Worm (Caenorhabditis elegans) whole organism, L4 larva: ENCODE measurements around the gene rfc-4.
A peak's percentile ranks its signal among the peaks of the same experiment; 100 is the strongest.

Source experiments
- F44E2.7 ChIP-seq: fragments of 200-800 bp; sonication (Bioruptor generic); IDR thresholded peaks from 2 replicates; pipeline ENCODE4 v2.1.2; 2022; ENCODE audit warnings: missing genetic modification characterization, missing compliant biosample characterization
- F49E8.2 ChIP-seq: sonication (generic microtip); optimal IDR thresholded peaks from 2 replicates; lab custom pipeline; 2016; ENCODE audit warnings: missing compliant biosample characterization, mild to moderate bottlenecking, missing genetic modification characterization, borderline replicate concordance
- R02D3.7 ChIP-seq: fragments of 150-350 bp; sonication (generic microtip); optimal IDR thresholded peaks from 3 replicates; lab custom pipeline; 2014; ENCODE audit warnings: missing biosample characterization, missing genetic modification characterization
- T20F7.1 ChIP-seq: fragments of 200-800 bp; sonication (Bioruptor generic); optimal IDR thresholded peaks from 2 replicates; lab custom pipeline; 2018; ENCODE audit warnings: mild to moderate bottlenecking, missing genetic modification characterization, missing compliant biosample characterization
- Y48G9A.11 ChIP-seq: fragments of 200-800 bp; sonication (Bioruptor generic); IDR thresholded peaks from 2 replicates; pipeline ENCODE4 v1.3.6; 2022; ENCODE audit warnings: missing genetic modification reagents, missing genetic modification characterization, missing compliant biosample characterization
- Y5F2A.4 ChIP-seq: fragments of 200-800 bp; sonication (Bioruptor generic); optimal IDR thresholded peaks from 2 replicates; lab custom pipeline; 2018; ENCODE audit warnings: mild to moderate bottlenecking, missing genetic modification characterization, missing compliant biosample characterization
- ceh-44 ChIP-seq: fragments of 200-800 bp; sonication (Bioruptor generic); IDR thresholded peaks from 2 replicates; pipeline ENCODE4 v1.3.6; 2022; ENCODE audit warnings: missing genetic modification reagents, missing genetic modification characterization, missing compliant biosample characterization
- ceh-82 ChIP-seq: sonication (generic microtip); optimal IDR thresholded peaks from 2 replicates; lab custom pipeline; 2017; ENCODE audit warnings: missing biosample characterization, missing genetic modification characterization
- daf-16 ChIP-seq, 3 experiments: sonication (generic microtip); optimal IDR thresholded peaks; 2 replicates each; lab custom pipeline; 2016 to 2017; ENCODE audit warnings: missing genetic modification characterization in 3 of 3, missing genetic modification reagents in 3 of 3, mild to moderate bottlenecking in 2 of 3, missing compliant biosample characterization in 2 of 3, missing biosample characterization in 1 of 3, moderate library complexity in 1 of 3
- daf-19 ChIP-seq: fragments of 200-800 bp; sonication (Bioruptor generic); conservative IDR thresholded peaks from 2 replicates; pipeline ENCODE4 v1.3.6; 2022; ENCODE audit warnings: missing genetic modification characterization, missing compliant biosample characterization
- daf-8 ChIP-seq: fragments of 200-800 bp; sonication (Bioruptor generic); IDR thresholded peaks from 2 replicates; pipeline ENCODE4 v1.3.6; 2022; ENCODE audit warnings: missing genetic modification characterization, missing compliant biosample characterization
- dpl-1 ChIP-seq: fragments of 150-350 bp; optimal IDR thresholded peaks from 2 replicates; lab custom pipeline; 2014; ENCODE audit warnings: missing biosample characterization, missing genetic modification reagents, missing genetic modification characterization
- dve-1 ChIP-seq: sonication (generic microtip); optimal IDR thresholded peaks from 2 replicates; lab custom pipeline; 2017; ENCODE audit warnings: antibody characterized with exemption, mild to moderate bottlenecking, missing genetic modification characterization, missing compliant biosample characterization; ENCODE audit not compliant: insufficient read depth
- fos-1 ChIP-seq: fragments of 150-350 bp; optimal IDR thresholded peaks from 2 replicates; lab custom pipeline; 2014; ENCODE audit warnings: missing biosample characterization, missing genetic modification characterization
- hlh-11 ChIP-seq: fragments of 200-800 bp; sonication (Bioruptor generic); optimal IDR thresholded peaks from 2 replicates; lab custom pipeline; 2018; ENCODE audit warnings: mild to moderate bottlenecking, missing genetic modification characterization, missing compliant biosample characterization
- hlh-30 ChIP-seq: sonication (generic microtip); optimal IDR thresholded peaks from 2 replicates; lab custom pipeline; 2017; ENCODE audit warnings: antibody characterized with exemption, mild to moderate bottlenecking, missing genetic modification characterization, missing compliant biosample characterization; ENCODE audit not compliant: insufficient read depth
- hmg-1.1 ChIP-seq: fragments of 200-800 bp; sonication (Bioruptor generic); IDR thresholded peaks from 2 replicates; pipeline ENCODE4 v1.3.6; 2022; ENCODE audit warnings: missing genetic modification reagents, missing genetic modification characterization, missing compliant biosample characterization
- lin-15B ChIP-seq: fragments of 150-350 bp; sonication (generic microtip); optimal IDR thresholded peaks from 3 replicates; lab custom pipeline; 2014; ENCODE audit warnings: missing biosample characterization, missing genetic modification characterization
- lin-38 ChIP-seq: fragments of 200-800 bp; sonication (Bioruptor generic); IDR thresholded peaks from 2 replicates; pipeline ENCODE4 v1.3.6; 2022; ENCODE audit warnings: missing genetic modification reagents, missing genetic modification characterization, missing compliant biosample characterization
- lsy-2 ChIP-seq, 2 experiments: fragments of 150-350 bp in 1 of 2; sonication (generic microtip) in 1 of 2; optimal IDR thresholded peaks; 2 replicates each; lab custom pipeline; 2014 to 2017; ENCODE audit warnings: missing biosample characterization in 2 of 2, missing genetic modification characterization in 2 of 2
- madf-5 ChIP-seq, 2 experiments: fragments of 200-800 bp; sonication (Bioruptor generic); IDR thresholded peaks; 2 replicates each; pipeline ENCODE4 v1.3.6; 2022; ENCODE audit warnings: missing compliant biosample characterization in 2 of 2, missing genetic modification characterization in 2 of 2
- mep-1 ChIP-seq: fragments of 150-350 bp; sonication (generic microtip); optimal IDR thresholded peaks from 3 replicates; lab custom pipeline; 2014; ENCODE audit warnings: missing biosample characterization, missing genetic modification characterization
- mes-2 ChIP-seq: sonication (generic microtip); optimal IDR thresholded peaks from 2 replicates; lab custom pipeline; 2016; ENCODE audit warnings: missing genotype, mild to moderate bottlenecking, missing genetic modification characterization, missing compliant biosample characterization; ENCODE audit not compliant: poor library complexity, severe bottlenecking
- nhr-10 ChIP-seq: fragments of 150-350 bp; optimal IDR thresholded peaks from 2 replicates; lab custom pipeline; 2014; ENCODE audit warnings: missing biosample characterization, missing genetic modification characterization
- nhr-11 ChIP-seq: fragments of 150-350 bp; optimal IDR thresholded peaks from 2 replicates; lab custom pipeline; 2014; ENCODE audit warnings: missing biosample characterization, missing genetic modification characterization
- nhr-25 ChIP-seq: sonication (generic microtip); optimal IDR thresholded peaks from 2 replicates; lab custom pipeline; 2017; ENCODE audit warnings: missing genetic modification characterization, mild to moderate bottlenecking, missing compliant biosample characterization, antibody characterized with exemption, moderate library complexity, borderline replicate concordance; ENCODE audit not compliant: insufficient read depth
- nhr-28 ChIP-seq: fragments of 150-350 bp; optimal IDR thresholded peaks from 2 replicates; lab custom pipeline; 2014; ENCODE audit warnings: missing biosample characterization, missing genetic modification characterization
- nhr-6 ChIP-seq: fragments of 150-350 bp; optimal IDR thresholded peaks from 2 replicates; lab custom pipeline; 2014; ENCODE audit warnings: missing biosample characterization, missing genetic modification characterization
- php-3 ChIP-seq: fragments of 200-800 bp; sonication (Bioruptor generic); IDR thresholded peaks from 2 replicates; pipeline ENCODE4 v1.3.6; 2022; ENCODE audit warnings: missing genetic modification reagents, missing genetic modification characterization, missing compliant biosample characterization
- rbr-2 ChIP-seq: sonication (generic microtip); optimal IDR thresholded peaks from 2 replicates; lab custom pipeline; 2016; ENCODE audit warnings: missing genotype, missing genetic modification characterization, missing compliant biosample characterization
- spr-1 ChIP-seq: sonication (generic microtip); optimal IDR thresholded peaks from 2 replicates; lab custom pipeline; 2016; ENCODE audit warnings: mild to moderate bottlenecking, missing genetic modification characterization, missing compliant biosample characterization
- unc-62 ChIP-seq, 3 experiments: fragments of 150-350 bp in 1 of 3; sonication (generic microtip); optimal IDR thresholded peaks in 2 of 3; peaks in 1 of 3; 1 replicate in 1 of 3; 2 replicates in 2 of 3; lab custom pipeline; 2014 to 2017; ENCODE audit warnings: missing biosample characterization in 3 of 3, missing genetic modification characterization in 3 of 3, missing genetic modification reagents in 3 of 3, missing genotype in 1 of 3
- zfp-2 ChIP-seq: sonication (generic microtip); optimal IDR thresholded peaks from 2 replicates; lab custom pipeline; 2016; ENCODE audit warnings: mild to moderate bottlenecking, missing genetic modification characterization, missing compliant biosample characterization
- zfp-3 ChIP-seq: fragments of 200-800 bp; sonication (Bioruptor generic); conservative IDR thresholded peaks from 2 replicates; pipeline ENCODE4 v1.3.6; 2022; ENCODE audit warnings: missing genetic modification reagents, missing genetic modification characterization, missing compliant biosample characterization

rfc-4 gene

DNA sequence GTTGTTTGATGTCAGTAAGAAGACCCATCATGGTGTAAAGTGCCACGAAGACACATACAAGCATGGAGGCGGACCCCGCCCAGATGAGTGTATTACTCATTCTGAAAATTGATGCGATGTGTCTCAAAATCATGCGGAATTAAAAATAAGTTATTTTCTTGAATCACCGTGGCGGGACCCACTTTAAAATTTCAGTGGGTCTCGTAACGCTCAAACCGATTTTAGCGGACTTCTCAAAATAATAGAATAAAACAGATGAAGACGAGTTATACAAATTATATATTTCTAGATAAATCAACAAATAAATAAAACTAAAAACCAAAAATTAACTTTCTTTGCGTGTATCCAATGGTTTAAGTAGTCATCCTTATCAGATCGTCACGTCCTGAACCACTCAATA lies 48.4 kb downstream of the rfc-4 start, which contains the start of gene col-8:
TSS of gene col-8 (minus strand) at position 101 of the 400 bp plus-strand sequence.
- no peak for TF ChIP-seq zfp-2 (tag; lab: Kevin White, UChicago)
- no peak for TF ChIP-seq F44E2.7 (GFP tag; lab: Robert Waterston, UW)
- no peak for TF ChIP-seq hlh-30
- no peak for TF ChIP-seq zfp-3 (GFP tag; lab: Robert Waterston, UW)
- no peak for TF ChIP-seq nhr-6 (tag; lab: Kevin White, UChicago)
- TF ChIP-seq daf-8 (GFP tag; lab: Robert Waterston, UW), result no peak
- no peak for TF ChIP-seq lin-38
- TF ChIP-seq mes-2 (tag; lab: Kevin White, UChicago), result no peak
- no peak for TF ChIP-seq T20F7.1 (GFP tag; lab: Kevin White, UChicago)
- no peak for TF ChIP-seq nhr-11 (tag; lab: Kevin White, UChicago)
- no peak for TF ChIP-seq nhr-28 (tag; lab: Kevin White, UChicago)
- TF ChIP-seq Y5F2A.4 (GFP tag; lab: Kevin White, UChicago), result no peak
- TF ChIP-seq nhr-25 (tag; lab: Kevin White, UChicago), result no peak
- TF ChIP-seq lin-15B (tag; lab: Kevin White, UChicago), result no peak
- no peak for TF ChIP-seq daf-16 (GFP tag; optimal IDR thresholded peaks at IDR 0.05; lab: Kevin White, UChicago)
- no peak for TF ChIP-seq daf-16 (tag; optimal IDR thresholded peaks at IDR 0.05; lab: Kevin White, UChicago)
- TF ChIP-seq rbr-2 (tag; lab: Kevin White, UChicago), result no peak

DNA sequence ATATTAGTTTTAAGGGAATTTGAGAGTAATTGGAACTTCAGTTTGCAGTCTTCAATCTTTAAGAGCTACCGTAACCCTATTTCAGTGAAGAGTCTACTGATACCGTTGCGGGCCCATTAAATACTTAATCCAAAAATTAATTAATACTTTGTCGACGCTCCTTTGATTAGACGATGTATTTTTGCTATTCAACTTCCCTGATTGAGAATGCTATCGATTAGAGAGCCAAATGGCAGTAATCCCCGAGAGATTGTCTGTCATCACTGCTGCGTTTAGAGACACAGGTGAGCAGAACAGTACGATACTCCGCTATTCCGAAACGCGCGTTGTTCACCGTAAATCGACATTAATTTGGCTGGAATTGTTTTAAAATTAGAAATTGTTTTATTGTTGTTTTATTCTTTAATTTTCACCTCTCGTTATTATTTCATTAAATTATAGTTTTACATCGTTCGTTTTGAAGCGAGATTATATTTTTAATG lies 49.1 kb downstream of the rfc-4 start, which contains the start of gene rfl-1:
TSS of gene rfl-1 (plus strand) at position 51 of the 482 bp plus-strand sequence.
- TF ChIP-seq F49E8.2 (tag; lab: Kevin White, UChicago) (no peak), nhr-25 (tag; lab: Kevin White, UChicago) (no peak), T20F7.1 (GFP tag; lab: Kevin White, UChicago) (peak; percentile 97), php-3 (GFP tag; lab: Robert Waterston, UW) (no peak), spr-1 (tag; lab: Kevin White, UChicago) (no peak), madf-5 (GFP tag; IDR thresholded peaks at IDR 0.05; lab: Robert Waterston, UW) (no peak), R02D3.7 (tag; lab: Kevin White, UChicago) (peak; percentile 67), dpl-1 (peak; percentile 67), zfp-2 (tag; lab: Kevin White, UChicago) (no peak), mes-2 (tag; lab: Kevin White, UChicago) (peak; percentile 65), dve-1 (tag; lab: Kevin White, UChicago) (peak; percentile 40), ceh-44 (no peak), Y48G9A.11 (peak; percentile 98), lsy-2 (tag; optimal IDR thresholded peaks at IDR 0.05; lab: Kevin White, UChicago) (peak in 1 of 2 experiments; percentile 83), fos-1 (no peak), mep-1 (tag; lab: Kevin White, UChicago) (peak; percentile 19), hlh-11 (tag; lab: Kevin White, UChicago) (peak; percentile 2), unc-62 (GFP tag; optimal IDR thresholded peaks at IDR 0.05 in 1 of 2; lab: Kevin White, UChicago) (peak in 1 of 2 experiments; percentile 81), unc-62 (tag; optimal IDR thresholded peaks at IDR 0.05; lab: Kevin White, UChicago) (no peak), nhr-10 (tag; lab: Kevin White, UChicago) (no peak), daf-19 (GFP tag; lab: Robert Waterston, UW) (no peak), hmg-1.1 (GFP tag; lab: Robert Waterston, UW) (peak; percentile 25; the same call in 1 of the 2 replicates), ceh-82 (tag; lab: Kevin White, UChicago) (no peak)
